Worm (Caenorhabditis elegans) whole organism, young adult: ENCODE results near the gene ufd-2.

ENCODE experiments used
- B0261.1 ChIP-seq: sonication (generic microtip); optimal IDR thresholded peaks from 2 replicates; lab custom pipeline; 2016; ENCODE audit warnings: mild to moderate bottlenecking, missing genetic modification characterization, moderate library complexity, missing compliant biosample characterization
- B0336.3 ChIP-seq: fragments of 200-800 bp; sonication (Bioruptor generic); IDR thresholded peaks from 2 replicates; pipeline ENCODE4 v1.3.6; 2022; ENCODE audit warnings: missing genetic modification characterization, missing compliant biosample characterization
- F52B5.7 ChIP-seq: sonication (generic microtip); optimal IDR thresholded peaks from 2 replicates; lab custom pipeline; 2016; ENCODE audit warnings: mild to moderate bottlenecking, missing genetic modification characterization, missing compliant biosample characterization
- F55B11.4 ChIP-seq: sonication (generic microtip); optimal IDR thresholded peaks from 2 replicates; lab custom pipeline; 2016; ENCODE audit warnings: missing compliant biosample characterization, missing genetic modification characterization, borderline replicate concordance; ENCODE audit not compliant: insufficient read depth
- K11D2.4 ChIP-seq: fragments of 200-800 bp; sonication (Bioruptor generic); IDR thresholded peaks from 2 replicates; pipeline ENCODE4 v1.3.6; 2022; ENCODE audit warnings: missing genetic modification reagents, missing genetic modification characterization, missing compliant biosample characterization
- T07F8.4 ChIP-seq: sonication (generic microtip); optimal IDR thresholded peaks from 2 replicates; lab custom pipeline; 2016; ENCODE audit warnings: mild to moderate bottlenecking, missing genetic modification characterization, moderate library complexity, missing compliant biosample characterization
- T26A5.8 ChIP-seq: sonication (generic microtip); optimal IDR thresholded peaks from 2 replicates; lab custom pipeline; 2016; ENCODE audit warnings: missing genetic modification characterization, missing compliant biosample characterization
- Y53G8AR.9 ChIP-seq: fragments of 200-800 bp; sonication (Bioruptor generic); conservative IDR thresholded peaks from 2 replicates; pipeline ENCODE4 v1.3.6; 2022; ENCODE audit warnings: missing genetic modification reagents, missing genetic modification characterization, missing compliant biosample characterization
- ama-1 ChIP-seq, 3 experiments: fragments of 150-350 bp in 1 of 3; sonication (generic microtip) in 2 of 3; optimal IDR thresholded peaks; 2 replicates each; lab custom pipeline; 2014 to 2018; ENCODE audit warnings: missing biosample characterization in 2 of 3, missing genetic modification characterization in 2 of 3, missing genetic modification reagents in 2 of 3
- atf-7 ChIP-seq: sonication (generic microtip); optimal IDR thresholded peaks from 2 replicates; lab custom pipeline; 2017; ENCODE audit warnings: mild to moderate bottlenecking, missing genetic modification characterization, missing compliant biosample characterization
- athp-1 ChIP-seq: sonication (generic microtip); optimal IDR thresholded peaks from 2 replicates; lab custom pipeline; 2017; ENCODE audit warnings: mild to moderate bottlenecking, missing genetic modification characterization, missing compliant biosample characterization
- attf-5 ChIP-seq: fragments of 200-800 bp; sonication (Bioruptor generic); optimal IDR thresholded peaks from 2 replicates; lab custom pipeline; 2018; ENCODE audit warnings: mild to moderate bottlenecking, missing genetic modification characterization, missing compliant biosample characterization
- bed-1 ChIP-seq: fragments of 200-800 bp; sonication (Bioruptor generic); IDR thresholded peaks from 2 replicates; pipeline ENCODE4 v1.3.6; 2022; ENCODE audit warnings: missing genetic modification reagents, missing genetic modification characterization, missing compliant biosample characterization
- ccch-3 ChIP-seq: fragments of 200-800 bp; sonication (Bioruptor generic); optimal IDR thresholded peaks from 2 replicates; lab custom pipeline; 2018; ENCODE audit warnings: mild to moderate bottlenecking, missing genetic modification characterization, missing compliant biosample characterization
- cebp-1 ChIP-seq, 2 experiments: fragments of 200-800 bp in 1 of 2; sonication (Bioruptor generic) in 1 of 2; sonication (generic microtip) in 1 of 2; IDR thresholded peaks in 1 of 2; optimal IDR thresholded peaks in 1 of 2; 2 replicates each; pipeline versions ENCODE4 v1.3.6 to Lab custom; 2017 to 2022; ENCODE audit warnings: missing compliant biosample characterization in 2 of 2, missing genetic modification characterization in 2 of 2, mild to moderate bottlenecking in 1 of 2, missing genetic modification reagents in 1 of 2, moderate library complexity in 1 of 2
- ceh-100 ChIP-seq: fragments of 200-800 bp; sonication (Bioruptor generic); IDR thresholded peaks from 2 replicates; pipeline ENCODE4 v1.3.6; 2022; ENCODE audit warnings: missing genetic modification reagents, missing genetic modification characterization, missing compliant biosample characterization
- ceh-27 ChIP-seq: fragments of 200-800 bp; sonication (Bioruptor generic); optimal IDR thresholded peaks from 2 replicates; lab custom pipeline; 2018; ENCODE audit warnings: mild to moderate bottlenecking, missing genetic modification characterization, moderate library complexity, missing compliant biosample characterization
- ceh-58 ChIP-seq: fragments of 200-800 bp; sonication (Bioruptor generic); IDR thresholded peaks from 2 replicates; pipeline ENCODE4 v1.3.6; 2022; ENCODE audit warnings: missing genetic modification characterization, missing compliant biosample characterization
- ceh-91 ChIP-seq: fragments of 200-800 bp; sonication (Bioruptor generic); IDR thresholded peaks from 2 replicates; pipeline ENCODE4 v1.3.6; 2022; ENCODE audit warnings: missing genetic modification reagents, missing genetic modification characterization, missing compliant biosample characterization
- dox-1 ChIP-seq: fragments of 200-800 bp; sonication (Bioruptor generic); IDR thresholded peaks from 2 replicates; pipeline ENCODE4 v1.3.6; 2022; ENCODE audit warnings: missing genetic modification reagents, missing genetic modification characterization, missing compliant biosample characterization
- dpl-1 ChIP-seq: fragments of 150-350 bp; optimal IDR thresholded peaks from 2 replicates; lab custom pipeline; 2014; ENCODE audit warnings: missing biosample characterization, missing genetic modification reagents, missing genetic modification characterization
- efl-1 ChIP-seq: fragments of 150-350 bp; optimal IDR thresholded peaks from 2 replicates; lab custom pipeline; 2014; ENCODE audit warnings: missing biosample characterization, missing genetic modification reagents, missing genetic modification characterization
- egl-44 ChIP-seq: fragments of 200-800 bp; sonication (Bioruptor generic); IDR thresholded peaks from 2 replicates; pipeline ENCODE4 v1.3.6; 2022; ENCODE audit warnings: missing genetic modification reagents, missing genetic modification characterization, missing compliant biosample characterization
- gei-17 ChIP-seq: fragments of 200-800 bp; sonication (Bioruptor generic); optimal IDR thresholded peaks from 2 replicates; lab custom pipeline; 2018; ENCODE audit warnings: mild to moderate bottlenecking, missing genetic modification characterization, missing compliant biosample characterization
- hlh-12 ChIP-seq: sonication (generic microtip); optimal IDR thresholded peaks from 2 replicates; lab custom pipeline; 2016; ENCODE audit warnings: missing genetic modification characterization, missing compliant biosample characterization
- hlh-26 ChIP-seq: fragments of 200-800 bp; sonication (Bioruptor generic); conservative IDR thresholded peaks from 2 replicates; pipeline ENCODE4 v1.3.6; 2022; ENCODE audit warnings: missing genetic modification reagents, missing genetic modification characterization, missing compliant biosample characterization
- hrde-1 ChIP-seq: sonication (generic microtip); optimal IDR thresholded peaks from 2 replicates; lab custom pipeline; 2016; ENCODE audit warnings: missing genetic modification characterization, mild to moderate bottlenecking, missing compliant biosample characterization, moderate library complexity, missing genotype, missing genetic modification reagents, borderline replicate concordance
- let-526 ChIP-seq: fragments of 200-800 bp; sonication (Bioruptor generic); IDR thresholded peaks from 2 replicates; pipeline ENCODE4 v1.3.6; 2022; ENCODE audit warnings: missing genetic modification reagents, missing genetic modification characterization, missing compliant biosample characterization
- let-607 ChIP-seq, 2 experiments: fragments of 200-800 bp in 1 of 2; sonication (Bioruptor generic) in 1 of 2; sonication (generic microtip) in 1 of 2; optimal IDR thresholded peaks; 2 replicates each; lab custom pipeline; 2016 to 2018; ENCODE audit warnings: mild to moderate bottlenecking in 2 of 2, missing compliant biosample characterization in 2 of 2, missing genetic modification characterization in 2 of 2, moderate library complexity in 2 of 2, missing genotype in 1 of 2
- lin-26 ChIP-seq: fragments of 200-800 bp; sonication (Bioruptor generic); IDR thresholded peaks from 2 replicates; pipeline ENCODE4 v1.3.6; 2022; ENCODE audit warnings: missing genetic modification reagents, missing genetic modification characterization, missing compliant biosample characterization
- madf-10 ChIP-seq: sonication (generic microtip); optimal IDR thresholded peaks from 2 replicates; lab custom pipeline; 2016; ENCODE audit warnings: mild to moderate bottlenecking, missing genetic modification characterization, missing compliant biosample characterization
- madf-8 ChIP-seq: fragments of 200-800 bp; sonication (Bioruptor generic); conservative IDR thresholded peaks from 2 replicates; pipeline ENCODE4 v1.3.6; 2022; ENCODE audit warnings: missing genetic modification reagents, missing genetic modification characterization, missing compliant biosample characterization
- mcd-1 ChIP-seq: fragments of 200-800 bp; sonication (Bioruptor generic); IDR thresholded peaks from 2 replicates; pipeline ENCODE4 v1.3.6; 2022; ENCODE audit warnings: missing genetic modification reagents, missing genetic modification characterization, missing compliant biosample characterization
- mes-4 ChIP-seq: sonication (generic microtip); optimal IDR thresholded peaks from 2 replicates; lab custom pipeline; 2016; ENCODE audit warnings: missing genotype, missing genetic modification characterization, missing compliant biosample characterization
- nhr-80 ChIP-seq: sonication (generic microtip); optimal IDR thresholded peaks from 2 replicates; lab custom pipeline; 2016; ENCODE audit warnings: missing genetic modification characterization, missing compliant biosample characterization
- nhr-90 ChIP-seq: sonication (generic microtip); optimal IDR thresholded peaks from 2 replicates; lab custom pipeline; 2016; ENCODE audit warnings: missing genotype, mild to moderate bottlenecking, missing genetic modification characterization, missing compliant biosample characterization
- rcor-1 ChIP-seq: fragments of 200-800 bp; sonication (Bioruptor generic); IDR thresholded peaks from 2 replicates; pipeline ENCODE4 v1.3.6; 2022; ENCODE audit warnings: missing genetic modification reagents, missing genetic modification characterization, missing compliant biosample characterization
- rec-8 ChIP-seq, 2 experiments: sonication (generic microtip); optimal IDR thresholded peaks; 2 replicates each; lab custom pipeline; 2016; ENCODE audit warnings: mild to moderate bottlenecking in 2 of 2, missing genetic modification characterization in 2 of 2, missing genetic modification reagents in 2 of 2, missing genotype in 2 of 2, missing biosample characterization in 1 of 2, missing compliant biosample characterization in 1 of 2, moderate library complexity in 1 of 2
- sdz-38 ChIP-seq: sonication (generic microtip); optimal IDR thresholded peaks from 2 replicates; lab custom pipeline; 2016; ENCODE audit warnings: missing genotype, missing genetic modification characterization, missing compliant biosample characterization
- snpc-1.1 ChIP-seq: sonication (generic microtip); optimal IDR thresholded peaks from 2 replicates; lab custom pipeline; 2017; ENCODE audit warnings: missing genetic modification characterization, mild to moderate bottlenecking, missing compliant biosample characterization, antibody characterized with exemption, moderate library complexity, missing genotype, missing genetic modification reagents; ENCODE audit not compliant: insufficient read depth
- snpc-4 ChIP-seq, 5 experiments: fragments of 150-350 bp in 1 of 5; sonication (generic microtip) in 4 of 5; optimal IDR thresholded peaks; 2 replicates each; lab custom pipeline; 2014 to 2018; ENCODE audit warnings: missing genetic modification characterization in 5 of 5, missing biosample characterization in 3 of 5, antibody characterized with exemption in 2 of 5, mild to moderate bottlenecking in 2 of 5, missing compliant biosample characterization in 2 of 5, missing genotype in 2 of 5, moderate library complexity in 2 of 5, missing genetic modification reagents in 1 of 5
- somi-1 ChIP-seq: fragments of 200-800 bp; sonication (Bioruptor generic); optimal IDR thresholded peaks from 2 replicates; lab custom pipeline; 2018; ENCODE audit warnings: mild to moderate bottlenecking, missing genetic modification characterization, missing compliant biosample characterization
- tlf-1 ChIP-seq: fragments of 200-800 bp; sonication (Bioruptor generic); optimal IDR thresholded peaks from 2 replicates; lab custom pipeline; 2018; ENCODE audit warnings: mild to moderate bottlenecking, missing genetic modification characterization, missing compliant biosample characterization
- xnd-1 ChIP-seq: sonication (generic microtip); optimal IDR thresholded peaks from 2 replicates; lab custom pipeline; 2016; ENCODE audit warnings: missing genotype, missing genetic modification reagents, missing genetic modification characterization, missing compliant biosample characterization
- ztf-22 ChIP-seq: fragments of 200-800 bp; sonication (Bioruptor generic); optimal IDR thresholded peaks from 2 replicates; lab custom pipeline; 2018; ENCODE audit warnings: mild to moderate bottlenecking, missing genetic modification characterization, moderate library complexity, missing compliant biosample characterization
- ztf-3 ChIP-seq: fragments of 200-800 bp; sonication (Bioruptor generic); optimal IDR thresholded peaks from 2 replicates; lab custom pipeline; 2018; ENCODE audit warnings: mild to moderate bottlenecking, missing genetic modification characterization, missing compliant biosample characterization

ufd-2 gene

DNA sequence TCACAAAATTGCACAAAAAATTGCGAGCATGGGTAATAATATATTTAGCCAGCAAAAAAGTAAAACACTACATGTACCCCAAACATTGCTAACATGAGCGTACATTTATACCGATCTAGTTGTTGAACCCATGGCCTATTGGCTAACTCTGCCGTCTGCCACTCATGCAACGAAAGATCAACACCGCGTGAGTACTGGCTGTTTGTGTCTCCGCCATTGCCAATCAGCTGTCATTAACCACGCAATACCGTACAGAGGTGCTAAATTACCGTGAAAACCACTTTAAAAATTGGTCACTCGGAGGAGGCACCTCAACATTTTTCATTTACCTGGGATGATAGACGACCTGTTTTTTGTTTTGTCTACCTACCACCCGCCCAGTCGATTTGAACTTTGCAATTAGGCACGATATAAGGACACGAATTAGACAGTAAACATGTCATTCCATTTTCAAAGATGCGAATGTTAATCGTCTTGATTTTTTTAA lies 12.8 kb downstream of the ufd-2 start, which contains the start of gene K02C4.2 (continued):
- TF ChIP-seq attf-5 (GFP tag; lab: Kevin White, UChicago) (peak; percentile 72), egl-44 (GFP tag; lab: Robert Waterston, UW) (peak; percentile 71; the same call in 1 of the 2 replicates), B0261.1 (tag; lab: Kevin White, UChicago) (peak; percentile 84), F55B11.4 (no peak), madf-10 (tag; lab: Kevin White, UChicago) (peak; percentile 59), ztf-22 (GFP tag; lab: Kevin White, UChicago) (peak; percentile 44), ama-1 (optimal IDR thresholded peaks at IDR 0.05; lab: Kevin White, UChicago) (no peak), ama-1 (GFP tag; optimal IDR thresholded peaks at IDR 0.05; lab: Kevin White, UChicago) (peak in 1 of 2 experiments; percentile 81), T07F8.4 (peak; percentile 77), rec-8 (tag; optimal IDR thresholded peaks at IDR 0.05; lab: Kevin White, UChicago) (peak; percentile 70 to 73), ceh-100 (GFP tag; lab: Robert Waterston, UW) (peak; percentile 43), tlf-1 (GFP tag; lab: Kevin White, UChicago) (peak; percentile 75), hrde-1 (tag; lab: Kevin White, UChicago) (peak; percentile 63), B0336.3 (GFP tag; lab: Robert Waterston, UW) (peak; percentile 67), bed-1 (GFP tag; lab: Robert Waterston, UW) (no peak), rcor-1 (GFP tag; lab: Robert Waterston, UW) (peak; percentile 77), snpc-1.1 (tag; lab: Kevin White, UChicago) (peak; percentile 34), ccch-3 (GFP tag; lab: Kevin White, UChicago) (no peak), gei-17 (no peak), hlh-12 (tag; lab: Kevin White, UChicago) (peak; percentile 34), snpc-4 (GFP tag; optimal IDR thresholded peaks at IDR 0.05; lab: Kevin White, UChicago) (peak; percentile 67), snpc-4 (tag; optimal IDR thresholded peaks at IDR 0.05; lab: Kevin White, UChicago) (peak in 3 of 4 experiments; percentile 71 to 77 (median 72)), ztf-3 (peak; percentile 69), efl-1 (no peak), mcd-1 (peak; percentile 66), sdz-38 (no peak), let-607 (tag; optimal IDR thresholded peaks at IDR 0.05; lab: Kevin White, UChicago) (peak; percentile 61 to 72), xnd-1 (peak; percentile 17), ceh-91 (GFP tag; lab: Robert Waterston, UW) (0 out of 2 replicates have a peak, but pooled peaks have one; percentile 8), dpl-1 (GFP tag; lab: Kevin White, UChicago) (peak; percentile 37), atf-7 (peak; percentile 59), nhr-90 (tag; lab: Kevin White, UChicago) (peak; percentile 91), madf-8 (GFP tag; lab: Robert Waterston, UW) (no peak), K11D2.4 (GFP tag; lab: Robert Waterston, UW) (no peak), athp-1 (tag; lab: Kevin White, UChicago) (peak; percentile 60), lin-26 (GFP tag; lab: Robert Waterston, UW) (peak; percentile 95), Y53G8AR.9 (GFP tag; lab: Robert Waterston, UW) (peak; percentile 71), hlh-26 (no peak), mes-4 (peak; percentile 81), dox-1 (peak; percentile 91), T26A5.8 (tag; lab: Kevin White, UChicago) (no peak), ceh-58 (GFP tag; lab: Robert Waterston, UW) (no peak), nhr-80 (tag; lab: Kevin White, UChicago) (peak; percentile 80), somi-1 (GFP tag; lab: Kevin White, UChicago) (peak; percentile 74), ceh-27 (peak; percentile 93), F52B5.7 (tag; lab: Kevin White, UChicago) (peak; percentile 93), let-526 (GFP tag; lab: Robert Waterston, UW) (peak; percentile 58; the same call in 1 of the 2 replicates), cebp-1 (GFP tag; IDR thresholded peaks at IDR 0.05; lab: Robert Waterston, UW) (0 out of 2 replicates have a peak, but pooled peaks have one; percentile 27), cebp-1 (tag; optimal IDR thresholded peaks at IDR 0.05; lab: Kevin White, UChicago) (peak; percentile 71)
